Worm (Caenorhabditis elegans) whole organism, L4 larva: ENCODE data around the gene R12C12.9.

Experiments used
- ZK337.2 ChIP-seq: fragments of 200-800 bp; sonication (Bioruptor generic); IDR thresholded peaks from 2 replicates; pipeline ENCODE4 v1.3.6; 2022; ENCODE audit warnings: missing genetic modification reagents, missing genetic modification characterization, missing compliant biosample characterization
- ZK546.5 ChIP-seq, 2 experiments: sonication (generic microtip); optimal IDR thresholded peaks; 2 replicates each; lab custom pipeline; 2017; ENCODE audit warnings: missing biosample characterization in 2 of 2, missing genetic modification characterization in 2 of 2
- aly-2 ChIP-seq: sonication (generic microtip); optimal IDR thresholded peaks from 2 replicates; lab custom pipeline; 2018; ENCODE audit warnings: missing biosample characterization, missing genetic modification characterization
- dmd-9 ChIP-seq: fragments of 200-800 bp; sonication (Bioruptor generic); IDR thresholded peaks from 2 replicates; pipeline ENCODE4 v1.3.6; 2022; ENCODE audit warnings: missing genetic modification reagents, missing genetic modification characterization, missing compliant biosample characterization
- egl-27 ChIP-seq: sonication (generic microtip); optimal IDR thresholded peaks from 3 replicates; lab custom pipeline; 2017; ENCODE audit warnings: missing biosample characterization, missing genetic modification reagents, missing genetic modification characterization
- lin-13 ChIP-seq: fragments of 150-350 bp; optimal IDR thresholded peaks from 2 replicates; lab custom pipeline; 2014; ENCODE audit warnings: missing biosample characterization, missing genetic modification reagents, missing genetic modification characterization
- lin-15B ChIP-seq: fragments of 150-350 bp; sonication (generic microtip); optimal IDR thresholded peaks from 3 replicates; lab custom pipeline; 2014; ENCODE audit warnings: missing biosample characterization, missing genetic modification characterization
- lsy-2 ChIP-seq, 2 experiments: fragments of 150-350 bp in 1 of 2; sonication (generic microtip) in 1 of 2; optimal IDR thresholded peaks; 2 replicates each; lab custom pipeline; 2014 to 2017; ENCODE audit warnings: missing biosample characterization in 2 of 2, missing genetic modification characterization in 2 of 2
- nhr-237 ChIP-seq: sonication (generic microtip); optimal IDR thresholded peaks from 2 replicates; lab custom pipeline; 2017; ENCODE audit warnings: missing biosample characterization, missing genetic modification characterization
- nhr-41 ChIP-seq: fragments of 200-800 bp; sonication (Bioruptor generic); IDR thresholded peaks from 2 replicates; pipeline ENCODE4 v1.3.6; 2022; ENCODE audit warnings: missing genetic modification reagents, missing genetic modification characterization, missing compliant biosample characterization
- nhr-76 ChIP-seq: fragments of 150-350 bp; optimal IDR thresholded peaks from 2 replicates; lab custom pipeline; 2014; ENCODE audit warnings: missing biosample characterization, missing genetic modification characterization

DNA sequence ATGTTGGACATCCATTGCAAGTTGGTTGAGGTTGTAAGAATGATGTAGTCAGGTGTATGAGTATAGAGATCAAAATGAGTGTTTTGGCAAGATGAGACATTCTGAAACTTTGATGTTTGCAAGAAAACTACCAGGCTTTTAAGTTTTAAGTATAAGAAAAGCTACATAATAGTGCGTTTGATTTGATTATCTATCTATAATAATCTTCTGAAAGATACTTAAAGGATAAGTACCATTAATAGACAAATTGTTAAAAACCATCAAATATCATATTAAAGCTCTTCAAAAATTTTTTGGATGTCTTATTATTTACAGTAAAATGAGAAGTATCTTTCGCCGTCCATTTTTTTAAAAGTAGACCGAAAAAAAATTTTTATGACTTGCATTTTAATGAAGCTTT is 18.4 kb upstream of the R12C12.9 start, which contains the start of gene R12C12.10:
- TF ChIP-seq nhr-41 (GFP tag; lab: Robert Waterston, UW) (no peak), aly-2 (tag; lab: Kevin White, UChicago) (no peak), ZK337.2 (GFP tag; lab: Robert Waterston, UW) (no peak), lin-15B (tag; lab: Kevin White, UChicago) (no peak), ZK546.5 (tag; optimal IDR thresholded peaks at IDR 0.05; lab: Kevin White, UChicago) (no peak), lin-13 (GFP tag; lab: Kevin White, UChicago) (no peak), dmd-9 (no peak), lsy-2 (tag; optimal IDR thresholded peaks at IDR 0.05; lab: Kevin White, UChicago) (no peak), nhr-237 (tag; lab: Kevin White, UChicago) (no peak), nhr-76 (no peak), egl-27 (no peak)
